Worm (Caenorhabditis elegans) whole organism, L4 larva: ENCODE results near the gene sdz-26.

Experiments used
- D1046.2 ChIP-seq: fragments of 200-800 bp; sonication (Bioruptor generic); IDR thresholded peaks from 2 replicates; pipeline ENCODE4 v1.3.6; 2022; ENCODE audit warnings: missing genetic modification characterization, missing compliant biosample characterization
- F44E2.7 ChIP-seq: fragments of 200-800 bp; sonication (Bioruptor generic); IDR thresholded peaks from 2 replicates; pipeline ENCODE4 v2.1.2; 2022; ENCODE audit warnings: missing genetic modification characterization, missing compliant biosample characterization
- F49E8.2 ChIP-seq: sonication (generic microtip); optimal IDR thresholded peaks from 2 replicates; lab custom pipeline; 2016; ENCODE audit warnings: missing compliant biosample characterization, mild to moderate bottlenecking, missing genetic modification characterization, borderline replicate concordance
- T26A8.4 ChIP-seq: fragments of 200-800 bp; sonication (Bioruptor generic); IDR thresholded peaks from 2 replicates; pipeline ENCODE4 v1.3.6; 2022; ENCODE audit warnings: missing genetic modification characterization, missing compliant biosample characterization
- Y105C5A.15 ChIP-seq: fragments of 200-800 bp; sonication (Bioruptor generic); IDR thresholded peaks from 2 replicates; pipeline ENCODE4 v1.3.6; 2022; ENCODE audit warnings: missing genetic modification characterization, missing compliant biosample characterization
- Y48G9A.11 ChIP-seq: fragments of 200-800 bp; sonication (Bioruptor generic); IDR thresholded peaks from 2 replicates; pipeline ENCODE4 v1.3.6; 2022; ENCODE audit warnings: missing genetic modification reagents, missing genetic modification characterization, missing compliant biosample characterization
- Y75B8A.6 ChIP-seq: fragments of 200-800 bp; sonication (Bioruptor generic); IDR thresholded peaks from 2 replicates; pipeline ENCODE4 v1.3.6; 2022; ENCODE audit warnings: missing genetic modification reagents, missing genetic modification characterization, missing compliant biosample characterization
- ZK337.2 ChIP-seq: fragments of 200-800 bp; sonication (Bioruptor generic); IDR thresholded peaks from 2 replicates; pipeline ENCODE4 v1.3.6; 2022; ENCODE audit warnings: missing genetic modification reagents, missing genetic modification characterization, missing compliant biosample characterization
- aha-1 ChIP-seq: fragments of 150-350 bp; peaks from one replicate; lab custom pipeline; 2014; ENCODE audit warnings: missing biosample characterization, missing genetic modification characterization
- ceh-20 ChIP-seq: fragments of 200-800 bp; sonication (Bioruptor generic); IDR thresholded peaks from 2 replicates; pipeline ENCODE4 v1.3.6; 2022; ENCODE audit warnings: missing genetic modification reagents, missing genetic modification characterization, missing compliant biosample characterization
- ceh-62 ChIP-seq: sonication (generic microtip); optimal IDR thresholded peaks from 2 replicates; lab custom pipeline; 2017; ENCODE audit warnings: missing biosample characterization, missing genetic modification characterization
- ceh-82 ChIP-seq: sonication (generic microtip); optimal IDR thresholded peaks from 2 replicates; lab custom pipeline; 2017; ENCODE audit warnings: missing biosample characterization, missing genetic modification characterization
- cey-2 ChIP-seq: sonication (generic microtip); optimal IDR thresholded peaks from 3 replicates; lab custom pipeline; 2017; ENCODE audit warnings: missing genetic modification characterization, mild to moderate bottlenecking, missing compliant biosample characterization, antibody characterized with exemption, borderline replicate concordance; ENCODE audit not compliant: insufficient read depth
- daf-12 ChIP-seq: fragments of 150-350 bp; optimal IDR thresholded peaks from 2 replicates; lab custom pipeline; 2014; ENCODE audit warnings: missing biosample characterization, missing genetic modification reagents, missing genetic modification characterization
- daf-16 ChIP-seq, 3 experiments: sonication (generic microtip); optimal IDR thresholded peaks; 2 replicates each; lab custom pipeline; 2016 to 2017; ENCODE audit warnings: missing genetic modification characterization in 3 of 3, missing genetic modification reagents in 3 of 3, mild to moderate bottlenecking in 2 of 3, missing compliant biosample characterization in 2 of 3, missing biosample characterization in 1 of 3, moderate library complexity in 1 of 3
- daf-19 ChIP-seq: fragments of 200-800 bp; sonication (Bioruptor generic); conservative IDR thresholded peaks from 2 replicates; pipeline ENCODE4 v1.3.6; 2022; ENCODE audit warnings: missing genetic modification characterization, missing compliant biosample characterization
- dmd-8 ChIP-seq: fragments of 200-800 bp; sonication (Bioruptor generic); IDR thresholded peaks from 2 replicates; pipeline ENCODE4 v1.3.6; 2022; ENCODE audit warnings: missing genetic modification characterization, missing compliant biosample characterization
- dmd-9 ChIP-seq: fragments of 200-800 bp; sonication (Bioruptor generic); IDR thresholded peaks from 2 replicates; pipeline ENCODE4 v1.3.6; 2022; ENCODE audit warnings: missing genetic modification reagents, missing genetic modification characterization, missing compliant biosample characterization
- dpl-1 ChIP-seq: fragments of 150-350 bp; optimal IDR thresholded peaks from 2 replicates; lab custom pipeline; 2014; ENCODE audit warnings: missing biosample characterization, missing genetic modification reagents, missing genetic modification characterization
- dve-1 ChIP-seq: sonication (generic microtip); optimal IDR thresholded peaks from 2 replicates; lab custom pipeline; 2017; ENCODE audit warnings: antibody characterized with exemption, mild to moderate bottlenecking, missing genetic modification characterization, missing compliant biosample characterization; ENCODE audit not compliant: insufficient read depth
- hmg-1.1 ChIP-seq: fragments of 200-800 bp; sonication (Bioruptor generic); IDR thresholded peaks from 2 replicates; pipeline ENCODE4 v1.3.6; 2022; ENCODE audit warnings: missing genetic modification reagents, missing genetic modification characterization, missing compliant biosample characterization
- jun-1 ChIP-seq: fragments of 150-350 bp; optimal IDR thresholded peaks from 2 replicates; lab custom pipeline; 2014; ENCODE audit warnings: missing biosample characterization, missing genetic modification reagents, missing genetic modification characterization
- lin-13 ChIP-seq: fragments of 150-350 bp; optimal IDR thresholded peaks from 2 replicates; lab custom pipeline; 2014; ENCODE audit warnings: missing biosample characterization, missing genetic modification reagents, missing genetic modification characterization
- lin-29 ChIP-seq: fragments of 200-800 bp; sonication (Bioruptor generic); IDR thresholded peaks from 2 replicates; pipeline ENCODE4 v1.3.6; 2022; ENCODE audit warnings: missing genetic modification reagents, missing genetic modification characterization, missing compliant biosample characterization
- lir-3 ChIP-seq: sonication (generic microtip); optimal IDR thresholded peaks from 2 replicates; lab custom pipeline; 2016; ENCODE audit warnings: mild to moderate bottlenecking, missing genetic modification characterization, missing compliant biosample characterization
- madf-9 ChIP-seq: fragments of 200-800 bp; sonication (Bioruptor generic); conservative IDR thresholded peaks from 2 replicates; pipeline ENCODE4 v1.3.6; 2022; ENCODE audit warnings: missing genetic modification reagents, missing genetic modification characterization, missing compliant biosample characterization
- mdl-1 ChIP-seq, 2 experiments: fragments of 150-350 bp in 1 of 2; sonication (generic microtip) in 1 of 2; optimal IDR thresholded peaks; 2 replicates each; lab custom pipeline; 2014 to 2017; ENCODE audit warnings: missing biosample characterization in 2 of 2, missing genetic modification characterization in 2 of 2
- mdt-29 ChIP-seq: fragments of 200-800 bp; sonication (Bioruptor generic); IDR thresholded peaks from 2 replicates; pipeline ENCODE4 v1.3.6; 2022; ENCODE audit warnings: missing genetic modification reagents, missing genetic modification characterization, missing compliant biosample characterization
- mep-1 ChIP-seq: fragments of 150-350 bp; sonication (generic microtip); optimal IDR thresholded peaks from 3 replicates; lab custom pipeline; 2014; ENCODE audit warnings: missing biosample characterization, missing genetic modification characterization
- mes-2 ChIP-seq: sonication (generic microtip); optimal IDR thresholded peaks from 2 replicates; lab custom pipeline; 2016; ENCODE audit warnings: missing genotype, mild to moderate bottlenecking, missing genetic modification characterization, missing compliant biosample characterization; ENCODE audit not compliant: poor library complexity, severe bottlenecking
- nhr-102 ChIP-seq: sonication (generic microtip); optimal IDR thresholded peaks from 2 replicates; lab custom pipeline; 2016; ENCODE audit warnings: mild to moderate bottlenecking, missing genetic modification characterization, moderate library complexity, missing compliant biosample characterization
- nhr-237 ChIP-seq: sonication (generic microtip); optimal IDR thresholded peaks from 2 replicates; lab custom pipeline; 2017; ENCODE audit warnings: missing biosample characterization, missing genetic modification characterization
- nhr-25 ChIP-seq: sonication (generic microtip); optimal IDR thresholded peaks from 2 replicates; lab custom pipeline; 2017; ENCODE audit warnings: missing genetic modification characterization, mild to moderate bottlenecking, missing compliant biosample characterization, antibody characterized with exemption, moderate library complexity, borderline replicate concordance; ENCODE audit not compliant: insufficient read depth
- nhr-28 ChIP-seq: fragments of 150-350 bp; optimal IDR thresholded peaks from 2 replicates; lab custom pipeline; 2014; ENCODE audit warnings: missing biosample characterization, missing genetic modification characterization
- nhr-41 ChIP-seq: fragments of 200-800 bp; sonication (Bioruptor generic); IDR thresholded peaks from 2 replicates; pipeline ENCODE4 v1.3.6; 2022; ENCODE audit warnings: missing genetic modification reagents, missing genetic modification characterization, missing compliant biosample characterization
- nhr-42 ChIP-seq: fragments of 200-800 bp; sonication (Bioruptor generic); IDR thresholded peaks from 2 replicates; pipeline ENCODE4 v1.3.6; 2022; ENCODE audit warnings: missing genetic modification characterization, missing compliant biosample characterization
- nhr-48 ChIP-seq: sonication (generic microtip); optimal IDR thresholded peaks from 2 replicates; lab custom pipeline; 2016; ENCODE audit warnings: mild to moderate bottlenecking, missing genetic modification characterization, missing compliant biosample characterization
- nhr-6 ChIP-seq: fragments of 150-350 bp; optimal IDR thresholded peaks from 2 replicates; lab custom pipeline; 2014; ENCODE audit warnings: missing biosample characterization, missing genetic modification characterization
- nhr-76 ChIP-seq: fragments of 150-350 bp; optimal IDR thresholded peaks from 2 replicates; lab custom pipeline; 2014; ENCODE audit warnings: missing biosample characterization, missing genetic modification characterization
- nhr-77 ChIP-seq: fragments of 150-350 bp; optimal IDR thresholded peaks from 2 replicates; lab custom pipeline; 2014; ENCODE audit warnings: missing biosample characterization, missing genetic modification characterization
- php-3 ChIP-seq: fragments of 200-800 bp; sonication (Bioruptor generic); IDR thresholded peaks from 2 replicates; pipeline ENCODE4 v1.3.6; 2022; ENCODE audit warnings: missing genetic modification reagents, missing genetic modification characterization, missing compliant biosample characterization
- sdz-12 ChIP-seq: fragments of 200-800 bp; sonication (Bioruptor generic); optimal IDR thresholded peaks from 2 replicates; lab custom pipeline; 2018; ENCODE audit warnings: mild to moderate bottlenecking, missing genetic modification characterization, missing compliant biosample characterization
- set-16 ChIP-seq: fragments of 200-800 bp; sonication (Bioruptor generic); IDR thresholded peaks from 2 replicates; pipeline ENCODE4 v1.3.6; 2022; ENCODE audit warnings: missing genetic modification reagents, missing genetic modification characterization, missing compliant biosample characterization
- spr-1 ChIP-seq: sonication (generic microtip); optimal IDR thresholded peaks from 2 replicates; lab custom pipeline; 2016; ENCODE audit warnings: mild to moderate bottlenecking, missing genetic modification characterization, missing compliant biosample characterization
- spr-3 ChIP-seq: fragments of 200-800 bp; sonication (Bioruptor generic); optimal IDR thresholded peaks from 2 replicates; lab custom pipeline; 2018; ENCODE audit warnings: mild to moderate bottlenecking, missing genetic modification characterization, missing compliant biosample characterization
- tag-97 ChIP-seq: fragments of 200-800 bp; sonication (Bioruptor generic); IDR thresholded peaks from 2 replicates; pipeline ENCODE4 v1.3.6; 2022; ENCODE audit warnings: missing genetic modification characterization, missing compliant biosample characterization
- tra-1 ChIP-seq: fragments of 200-800 bp; sonication (Bioruptor generic); IDR thresholded peaks from 2 replicates; pipeline ENCODE4 v1.3.6; 2022; ENCODE audit warnings: missing genetic modification reagents, missing genetic modification characterization, missing compliant biosample characterization
- unc-130 ChIP-seq: sonication (generic microtip); optimal IDR thresholded peaks from 2 replicates; lab custom pipeline; 2016; ENCODE audit warnings: missing genetic modification reagents, missing genetic modification characterization, missing compliant biosample characterization
- ztf-7 ChIP-seq: fragments of 150-350 bp; optimal IDR thresholded peaks from 2 replicates; lab custom pipeline; 2014; ENCODE audit warnings: missing biosample characterization, missing genetic modification characterization

Gene sdz-26

DNA sequence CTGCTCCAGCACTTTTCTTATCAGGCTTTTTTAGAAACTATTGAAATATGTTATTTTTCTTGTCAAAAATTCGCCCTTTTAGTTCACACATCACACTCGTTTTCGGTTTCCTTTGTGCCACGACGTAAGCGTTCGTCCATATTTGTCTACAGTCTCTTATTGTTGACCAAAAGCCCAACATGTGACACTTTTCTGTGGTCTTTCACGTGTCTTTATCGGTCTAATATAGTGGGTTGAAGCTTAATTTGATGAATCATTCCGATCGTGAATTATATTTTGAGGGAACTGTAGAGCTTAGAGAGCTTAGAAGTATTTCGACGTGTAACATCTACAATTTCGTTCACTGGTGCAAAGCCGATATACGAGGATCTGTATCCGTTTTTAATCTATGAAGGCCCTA lies 22.7 kb downstream of the sdz-26 start (continued):
- TF ChIP-seq D1046.2 (GFP tag; lab: Robert Waterston, UW) (no peak), mep-1 (peak; percentile 63), php-3 (no peak), ceh-62 (tag; lab: Kevin White, UChicago) (no peak), unc-130 (GFP tag; lab: Kevin White, UChicago) (no peak), ztf-7 (no peak), F44E2.7 (no peak), lin-29 (GFP tag; lab: Robert Waterston, UW) (no peak), lir-3 (tag; lab: Kevin White, UChicago) (no peak), nhr-76 (tag; lab: Kevin White, UChicago) (no peak), nhr-102 (tag; lab: Kevin White, UChicago) (no peak), jun-1 (tag; lab: Kevin White, UChicago) (no peak), cey-2 (tag; lab: Kevin White, UChicago) (no peak), sdz-12 (no peak), F49E8.2 (tag; lab: Kevin White, UChicago) (no peak), Y48G9A.11 (GFP tag; lab: Robert Waterston, UW) (no peak), mdl-1 (tag; optimal IDR thresholded peaks at IDR 0.05; lab: Kevin White, UChicago) (peak in 1 of 2 experiments; percentile 70), mes-2 (peak; percentile 49), ZK337.2 (GFP tag; lab: Robert Waterston, UW) (no peak), nhr-237 (tag; lab: Kevin White, UChicago) (no peak), dve-1 (tag; lab: Kevin White, UChicago) (peak; percentile 80), nhr-28 (tag; lab: Kevin White, UChicago) (peak; percentile 6), spr-3 (GFP tag; lab: Kevin White, UChicago) (no peak), ceh-20 (no peak), lin-13 (GFP tag; lab: Kevin White, UChicago) (no peak), tag-97 (GFP tag; lab: Robert Waterston, UW) (no peak), ceh-82 (tag; lab: Kevin White, UChicago) (no peak), set-16 (GFP tag; lab: Robert Waterston, UW) (no peak), nhr-42 (GFP tag; lab: Robert Waterston, UW) (no peak), T26A8.4 (GFP tag; lab: Robert Waterston, UW) (no peak), daf-12 (tag; lab: Kevin White, UChicago) (no peak), dpl-1 (GFP tag; lab: Kevin White, UChicago) (no peak), nhr-41 (no peak), aha-1 (tag; lab: Kevin White, UChicago) (peak; percentile 98), daf-16 (GFP tag; optimal IDR thresholded peaks at IDR 0.05; lab: Kevin White, UChicago) (no peak), daf-16 (tag; optimal IDR thresholded peaks at IDR 0.05; lab: Kevin White, UChicago) (peak; percentile 92), dmd-8 (no peak)
- TF ChIP-seq, all 104 proteins: peak for 15

DNA sequence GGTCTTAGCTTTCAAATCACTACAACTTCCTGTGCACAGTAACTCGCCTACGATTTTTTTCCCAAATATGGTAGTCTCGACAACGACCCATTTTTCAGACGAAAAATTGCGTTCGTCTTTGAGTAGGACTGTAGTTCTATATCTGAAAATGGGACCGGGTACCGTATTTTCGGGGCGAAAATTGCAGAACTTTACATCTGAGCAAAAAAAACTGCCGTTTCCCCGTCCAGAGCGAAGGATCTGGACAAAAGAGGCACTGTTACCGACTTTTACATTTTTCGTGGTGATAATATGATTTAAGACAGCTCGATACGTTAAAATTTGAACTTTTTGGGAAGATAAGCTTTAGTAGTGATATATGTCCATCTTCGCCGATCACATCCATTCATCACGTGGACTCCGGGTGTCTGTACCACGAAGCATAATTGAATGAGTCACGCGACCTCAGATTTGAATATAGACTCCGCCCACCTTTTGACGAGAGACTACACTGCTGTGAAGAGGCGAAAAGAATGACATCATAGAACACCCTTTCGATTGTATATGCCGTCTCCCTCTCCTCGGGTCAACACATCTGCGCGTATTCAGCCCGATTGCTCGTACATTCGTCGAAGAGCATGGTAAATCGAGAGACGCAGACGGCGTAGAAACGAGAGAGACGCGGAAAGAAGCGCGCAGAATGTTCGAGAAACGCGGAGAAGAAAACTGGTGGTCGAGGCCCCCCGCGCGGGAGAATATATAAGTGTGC lies 23.4 kb downstream of the sdz-26 start:
- TF ChIP-seq hmg-1.1 (GFP tag; lab: Robert Waterston, UW) = peak; percentile 61
- TF ChIP-seq tra-1 (GFP tag; lab: Robert Waterston, UW) = no peak
- no peak for TF ChIP-seq dmd-9 (GFP tag; lab: Robert Waterston, UW)
- no peak for TF ChIP-seq Y105C5A.15 (GFP tag; lab: Robert Waterston, UW)
- TF ChIP-seq Y48G9A.11 (GFP tag; lab: Robert Waterston, UW) = no peak
- TF ChIP-seq jun-1 (tag; lab: Kevin White, UChicago) = no peak
- peak; percentile 81 for TF ChIP-seq nhr-48
- TF ChIP-seq F44E2.7 = no peak
- TF ChIP-seq nhr-6 (tag; lab: Kevin White, UChicago) = peak; percentile 78
- TF ChIP-seq lin-29 (GFP tag; lab: Robert Waterston, UW) = peak; percentile 69; the same call in 1 of the 2 replicates
- peak; percentile 82 for TF ChIP-seq nhr-25 (tag; lab: Kevin White, UChicago)
- 0 out of 2 replicates have a peak, but pooled peaks have one; percentile 8 for TF ChIP-seq daf-19 (GFP tag; lab: Robert Waterston, UW)
- peak; percentile 90 for TF ChIP-seq madf-9 (GFP tag; lab: Robert Waterston, UW)
- peak; percentile 55 for TF ChIP-seq spr-1 (tag; lab: Kevin White, UChicago)
- TF ChIP-seq mdt-29 (GFP tag; lab: Robert Waterston, UW) = peak; percentile 94
- TF ChIP-seq nhr-77 (tag; lab: Kevin White, UChicago) = peak; percentile 61
- TF ChIP-seq mep-1 = peak; percentile 87
- TF ChIP-seq Y75B8A.6 (GFP tag; lab: Robert Waterston, UW) = no peak
- peak in 1 of 2 experiments; percentile 89 for TF ChIP-seq daf-16 (GFP tag; optimal IDR thresholded peaks at IDR 0.05; lab: Kevin White, UChicago)
- TF ChIP-seq daf-16 (tag; optimal IDR thresholded peaks at IDR 0.05; lab: Kevin White, UChicago) = peak; percentile 69
